Worm (Caenorhabditis elegans) whole organism, early embryonic: ENCODE data around the gene F55A11.11.

ENCODE experiments used
- ama-1 ChIP-seq: fragments of 150-350 bp; optimal IDR thresholded peaks from 2 replicates; lab custom pipeline; 2014
- ets-7 ChIP-seq: sonication (generic microtip); optimal IDR thresholded peaks from 2 replicates; lab custom pipeline; 2016; ENCODE audit warnings: missing genotype, missing genetic modification characterization, missing compliant biosample characterization
- sea-1 ChIP-seq: fragments of 200-800 bp; sonication (Bioruptor generic); conservative IDR thresholded peaks from 2 replicates; pipeline ENCODE4 v1.3.6; 2022; ENCODE audit warnings: missing genetic modification characterization, missing compliant biosample characterization
- tra-4 ChIP-seq: sonication (generic microtip); optimal IDR thresholded peaks from 2 replicates; lab custom pipeline; 2017; ENCODE audit warnings: missing genetic modification characterization, missing compliant biosample characterization

DNA sequence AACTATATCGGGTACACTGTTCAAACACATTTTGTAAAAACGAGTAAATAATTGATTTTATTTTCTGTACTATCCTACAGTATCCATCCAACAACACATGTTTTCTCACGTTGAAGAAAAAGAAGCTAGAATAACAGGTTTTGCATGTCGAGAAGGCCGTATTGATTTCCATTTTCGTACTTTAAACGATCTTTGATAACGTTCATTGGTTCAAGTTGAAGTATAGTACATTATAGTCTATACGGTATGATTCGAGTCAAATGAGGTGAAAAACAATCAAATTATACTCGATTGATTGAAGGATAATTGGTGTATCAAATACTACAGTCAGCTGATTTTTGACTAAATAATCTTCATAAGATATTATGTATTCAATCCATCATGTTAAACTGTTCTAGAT, 17.5 kb downstream of the F55A11.11 start:
- TF ChIP-seq ets-7 (tag; lab: Kevin White, UChicago) (no peak), ama-1 (lab: Kevin White, UChicago) (no peak), sea-1 (GFP tag; lab: Robert Waterston, UW) (no peak), tra-4 (no peak)
